Worm (Caenorhabditis elegans) whole organism, mixed stage, embryonic: Measurements from ENCODE around the gene str-118.

Experiments used
- blmp-1 ChIP-seq: fragments of 150-350 bp; optimal IDR thresholded peaks from 2 replicates; lab custom pipeline; 2014; ENCODE audit warnings: missing biosample characterization, missing genetic modification characterization
- elt-3 ChIP-seq: fragments of 150-350 bp; optimal IDR thresholded peaks from 2 replicates; lab custom pipeline; 2014; ENCODE audit warnings: missing biosample characterization, missing genetic modification characterization
- lin-32 ChIP-seq: fragments of 200-800 bp; sonication (Bioruptor generic); optimal IDR thresholded peaks from 2 replicates; lab custom pipeline; 2018; ENCODE audit warnings: mild to moderate bottlenecking, missing genetic modification characterization, missing compliant biosample characterization
- lsy-2 ChIP-seq: fragments of 150-350 bp; optimal IDR thresholded peaks from 2 replicates; lab custom pipeline; 2014; ENCODE audit warnings: missing biosample characterization, missing genetic modification characterization
- mep-1 ChIP-seq: fragments of 150-350 bp; optimal IDR thresholded peaks from 2 replicates; lab custom pipeline; 2017; ENCODE audit warnings: missing biosample characterization, missing genetic modification reagents, missing genetic modification characterization, inconsistent platforms
- nhr-12 ChIP-seq: fragments of 150-350 bp; optimal IDR thresholded peaks from 2 replicates; lab custom pipeline; 2014; ENCODE audit warnings: missing biosample characterization, missing genetic modification characterization
- nhr-2 ChIP-seq: fragments of 150-350 bp; optimal IDR thresholded peaks from 2 replicates; lab custom pipeline; 2014; ENCODE audit warnings: missing biosample characterization, missing genetic modification characterization
- nhr-237 ChIP-seq: fragments of 150-350 bp; optimal IDR thresholded peaks from 2 replicates; lab custom pipeline; 2014; ENCODE audit warnings: missing biosample characterization, missing genetic modification characterization
- nhr-28 ChIP-seq: fragments of 150-350 bp; optimal IDR thresholded peaks from 2 replicates; lab custom pipeline; 2014; ENCODE audit warnings: missing biosample characterization, missing genetic modification characterization
- pha-4 ChIP-seq: fragments of 150-350 bp; optimal IDR thresholded peaks from 2 replicates; lab custom pipeline; 2018; ENCODE audit warnings: missing biosample characterization, missing genetic modification reagents, missing genetic modification characterization
- snpc-4 ChIP-seq: fragments of 150-350 bp; optimal IDR thresholded peaks from 2 replicates; lab custom pipeline; 2014; ENCODE audit warnings: missing biosample characterization, missing genetic modification characterization
- sptf-1 ChIP-seq: sonication (generic microtip); optimal IDR thresholded peaks from 2 replicates; lab custom pipeline; 2017; ENCODE audit warnings: mild to moderate bottlenecking, missing genetic modification characterization, moderate library complexity, missing compliant biosample characterization
- unc-62 ChIP-seq: fragments of 150-350 bp; optimal IDR thresholded peaks from 2 replicates; lab custom pipeline; 2014; ENCODE audit warnings: missing biosample characterization, missing genetic modification reagents, missing genetic modification characterization
- ztf-11 ChIP-seq: fragments of 150-350 bp; optimal IDR thresholded peaks from 2 replicates; lab custom pipeline; 2014; ENCODE audit warnings: missing biosample characterization, missing genetic modification characterization

ce11 chrV:10094374-10094773, 42.4 kb downstream of the str-118 start, which contains the start of gene srd-49:
- no peak for TF ChIP-seq nhr-28 (tag; lab: Kevin White, UChicago)
- TF ChIP-seq pha-4 (tag; lab: Kevin White, UChicago): no peak
- TF ChIP-seq nhr-237: no peak
- TF ChIP-seq unc-62 (GFP tag; lab: Kevin White, UChicago): no peak
- no peak for TF ChIP-seq lsy-2 (tag; lab: Kevin White, UChicago)
- no peak for TF ChIP-seq elt-3
- no peak for TF ChIP-seq ztf-11 (tag; lab: Kevin White, UChicago)
- TF ChIP-seq nhr-12 (tag; lab: Kevin White, UChicago): no peak
- no peak for TF ChIP-seq snpc-4
- no peak for TF ChIP-seq mep-1 (tag; lab: Kevin White, UChicago)
- no peak for TF ChIP-seq nhr-2 (tag; lab: Kevin White, UChicago)
- no peak for TF ChIP-seq lin-32 (GFP tag; lab: Kevin White, UChicago)
- no peak for TF ChIP-seq blmp-1
- TF ChIP-seq sptf-1 (tag; lab: Kevin White, UChicago): no peak
